Fruit fly (Drosophila melanogaster) whole organism, adult: Measurements from ENCODE around the gene tank.
A peak's percentile ranks its signal among the peaks of the same experiment; 100 is the strongest.

Experiments
- CG11617 ChIP-seq: fragments of 200-800 bp; sonication (Bioruptor generic); optimal IDR thresholded peaks from 2 replicates; lab custom pipeline; 2017; ENCODE audit warnings: mild to moderate bottlenecking, missing biosample characterization, missing genetic modification reagents, missing genetic modification characterization
- CG12768 ChIP-seq: fragments of 200-800 bp; sonication (Bioruptor generic); optimal IDR thresholded peaks from 2 replicates; lab custom pipeline; 2017; ENCODE audit warnings: missing biosample characterization, missing genetic modification characterization, mild to moderate bottlenecking, moderate library complexity, missing genetic modification reagents
- CG14711 ChIP-seq: fragments of 200-800 bp; sonication (Bioruptor generic); optimal IDR thresholded peaks from 2 replicates; lab custom pipeline; 2018; ENCODE audit warnings: missing biosample characterization, mild to moderate bottlenecking, missing genetic modification characterization, moderate library complexity
- CG1620 ChIP-seq: fragments of 200-800 bp; sonication (Bioruptor generic); optimal IDR thresholded peaks from 2 replicates; lab custom pipeline; 2016; ENCODE audit warnings: missing biosample characterization, missing genetic modification characterization
- CG33017 ChIP-seq: fragments of 200-800 bp; sonication (Bioruptor generic); optimal IDR thresholded peaks from 2 replicates; lab custom pipeline; 2018; ENCODE audit warnings: missing biosample characterization, mild to moderate bottlenecking, missing genetic modification characterization, moderate library complexity
- CG5204 ChIP-seq: fragments of 200-800 bp; sonication (Bioruptor generic); optimal IDR thresholded peaks from 2 replicates; lab custom pipeline; 2016; ENCODE audit warnings: missing biosample characterization, missing genetic modification characterization
- CG7045 ChIP-seq: fragments of 200-800 bp; sonication (Bioruptor generic); optimal IDR thresholded peaks from 2 replicates; lab custom pipeline; 2017; ENCODE audit warnings: missing biosample characterization, mild to moderate bottlenecking, missing genetic modification characterization
- CG7101 ChIP-seq: fragments of 200-800 bp; sonication (Bioruptor generic); optimal IDR thresholded peaks from 2 replicates; lab custom pipeline; 2018; ENCODE audit warnings: missing biosample characterization, mild to moderate bottlenecking, missing genetic modification characterization, moderate library complexity
- Clk ChIP-seq: fragments of 200-800 bp; sonication (Bioruptor generic); optimal IDR thresholded peaks from 2 replicates; lab custom pipeline; 2017; ENCODE audit warnings: missing biosample characterization, missing genetic modification characterization
- Crg-1 ChIP-seq: fragments of 200-800 bp; sonication (Bioruptor generic); optimal IDR thresholded peaks from 2 replicates; lab custom pipeline; 2016; ENCODE audit warnings: missing biosample characterization, missing genetic modification characterization
- Hr96 ChIP-seq: fragments of 200-800 bp; sonication (Bioruptor generic); optimal IDR thresholded peaks from 2 replicates; lab custom pipeline; 2016; ENCODE audit warnings: missing biosample characterization, missing genetic modification characterization
- Mnt ChIP-seq: fragments of 200-800 bp; sonication (Bioruptor generic); optimal IDR thresholded peaks from 2 replicates; lab custom pipeline; 2016; ENCODE audit warnings: missing biosample characterization, mild to moderate bottlenecking, missing genetic modification characterization
- bab1 ChIP-seq: fragments of 200-800 bp; sonication (Bioruptor generic); optimal IDR thresholded peaks from 3 replicates; lab custom pipeline; 2019; ENCODE audit warnings: missing biosample characterization, mild to moderate bottlenecking, missing genetic modification characterization, moderate library complexity
- cic ChIP-seq: fragments of 200-800 bp; sonication (Bioruptor generic); optimal IDR thresholded peaks from 2 replicates; lab custom pipeline; 2017; ENCODE audit warnings: missing biosample characterization, mild to moderate bottlenecking, missing genetic modification characterization, moderate library complexity
- cnc ChIP-seq, 2 experiments: fragments of >200 bp; optimal IDR thresholded peaks; 2 replicates each; lab custom pipeline; 2017
- kay ChIP-seq: fragments of 200-800 bp; sonication (Bioruptor generic); peaks from one replicate; lab custom pipeline; 2016; ENCODE audit warnings: missing biosample characterization, missing genetic modification characterization, borderline replicate concordance
- ovo ChIP-seq: fragments of 200-800 bp; sonication (Bioruptor generic); optimal IDR thresholded peaks from 2 replicates; lab custom pipeline; 2016; ENCODE audit warnings: missing biosample characterization, missing genetic modification characterization
- pad ChIP-seq: fragments of 200-800 bp; sonication (Bioruptor generic); optimal IDR thresholded peaks from 3 replicates; lab custom pipeline; 2017; ENCODE audit warnings: missing biosample characterization, missing genetic modification characterization, mild to moderate bottlenecking, moderate library complexity, missing genetic modification reagents
- tj ChIP-seq: fragments of 200-800 bp; sonication (Bioruptor generic); optimal IDR thresholded peaks from 3 replicates; lab custom pipeline; 2017; ENCODE audit warnings: missing biosample characterization, mild to moderate bottlenecking, missing genetic modification characterization, moderate library complexity
- toe ChIP-seq: fragments of 200-800 bp; sonication (Bioruptor generic); optimal IDR thresholded peaks from 2 replicates; lab custom pipeline; 2016; ENCODE audit warnings: missing biosample characterization, missing genetic modification characterization

The tank gene

DNA sequence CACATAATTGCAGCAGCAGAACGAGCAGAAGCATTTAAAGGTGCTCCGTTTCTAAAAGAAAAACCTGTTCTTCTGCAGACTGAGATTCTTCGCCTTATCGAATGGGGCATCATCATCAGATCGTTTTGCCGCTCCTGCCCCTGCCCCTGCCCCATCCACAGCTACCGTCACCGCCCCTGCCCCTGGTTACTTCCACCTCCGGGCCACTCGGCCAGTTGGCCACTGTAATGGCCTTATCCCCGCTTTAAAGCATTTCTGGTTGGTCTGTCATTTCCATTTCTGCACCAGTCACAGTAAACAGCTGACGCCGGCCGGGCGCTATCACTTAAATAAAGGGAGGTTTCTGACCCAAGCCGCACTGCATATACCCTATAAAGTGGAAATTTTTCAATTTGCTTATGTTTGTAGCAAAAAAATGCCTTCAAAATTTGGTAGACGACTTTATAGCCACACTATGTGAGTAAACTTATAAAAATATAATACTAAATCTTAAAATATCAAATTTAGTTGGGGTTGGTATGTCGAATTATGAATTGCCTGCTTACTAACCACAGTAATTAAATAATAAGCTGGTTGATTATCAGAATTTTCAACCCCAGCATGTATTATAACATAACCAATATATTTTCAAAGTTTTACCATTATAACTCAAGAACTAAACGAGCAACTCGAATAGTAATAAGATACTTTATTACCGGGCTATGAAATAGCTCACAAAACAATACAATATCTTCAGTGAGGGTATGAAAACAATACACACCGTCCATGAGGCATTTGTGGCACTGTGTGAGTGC, 26.9 kb downstream of the tank start:
- TF ChIP-seq Crg-1 (GFP tag; lab: Kevin White, UChicago): peak; percentile 5
- peak; percentile 68 for TF ChIP-seq kay (GFP tag; lab: Kevin White, UChicago)
- TF ChIP-seq CG1620 (GFP tag; lab: Kevin White, UChicago): peak; percentile 11
- TF ChIP-seq CG14711: peak; percentile 18
- TF ChIP-seq bab1 (GFP tag; lab: Kevin White, UChicago): no peak
- TF ChIP-seq toe (GFP tag; lab: Kevin White, UChicago): peak; percentile 37
- peak; percentile 77 for TF ChIP-seq CG11617 (GFP tag; lab: Kevin White, UChicago)
- peak; percentile 27 for TF ChIP-seq pad
- TF ChIP-seq Clk (GFP tag; lab: Kevin White, UChicago): no peak
- TF ChIP-seq cic: no peak
- no peak for TF ChIP-seq ovo
- TF ChIP-seq Mnt (GFP tag; lab: Kevin White, UChicago): no peak
- peak; percentile 26 for TF ChIP-seq Hr96 (GFP tag; lab: Kevin White, UChicago)
- peak; percentile 11 for TF ChIP-seq CG33017 (tag; lab: Kevin White, UChicago)
- TF ChIP-seq CG7045 (GFP tag; lab: Kevin White, UChicago): peak; percentile 63
- peak; percentile 70 for TF ChIP-seq CG5204
- no peak for TF ChIP-seq CG12768 (GFP tag; lab: Kevin White, UChicago)
- peak; percentile 11 for TF ChIP-seq CG7101
- no peak for TF ChIP-seq cnc (optimal IDR thresholded peaks at IDR 0.05; lab: Kevin White, UChicago)
- peak; percentile 39 for TF ChIP-seq tj

DNA sequence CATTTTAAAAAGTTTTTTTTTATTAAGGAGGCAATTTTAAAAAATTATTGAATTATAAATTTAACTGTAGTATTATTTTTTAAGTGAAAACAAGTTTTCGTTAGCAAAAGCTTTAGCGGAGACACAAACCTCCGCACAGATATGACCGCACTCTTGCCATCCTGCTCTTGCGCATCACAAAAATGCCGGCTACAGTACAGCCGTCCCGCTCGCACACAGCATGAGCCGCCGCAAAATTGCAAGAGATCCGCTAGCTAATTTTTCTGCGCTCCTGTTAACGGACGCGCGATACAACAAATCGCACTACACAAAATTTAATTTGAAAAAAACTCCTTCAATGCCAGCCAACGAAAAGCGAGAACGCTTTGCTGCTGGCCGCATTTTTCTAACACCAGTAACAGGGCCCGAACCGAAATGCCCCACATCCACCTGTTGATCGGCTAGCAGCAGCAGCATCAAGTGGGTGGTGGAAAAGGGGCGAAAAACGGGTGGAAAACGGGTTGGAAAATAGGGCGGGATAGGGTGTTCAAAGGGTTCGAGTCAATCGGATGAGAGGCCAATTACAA, 27.7 kb downstream of the tank start:
- peak; percentile 47 for TF ChIP-seq CG12768 (GFP tag; lab: Kevin White, UChicago)
- TF ChIP-seq cic: peak; percentile 80
- TF ChIP-seq CG14711: no peak
- TF ChIP-seq Mnt (GFP tag; lab: Kevin White, UChicago): peak; percentile 94
- peak; percentile 76 for TF ChIP-seq kay (GFP tag; lab: Kevin White, UChicago)
- TF ChIP-seq ovo: peak; percentile 26
- TF ChIP-seq toe (GFP tag; lab: Kevin White, UChicago): no peak
- TF ChIP-seq CG1620 (GFP tag; lab: Kevin White, UChicago): peak; percentile 1
- no peak for TF ChIP-seq cnc (optimal IDR thresholded peaks at IDR 0.05; lab: Kevin White, UChicago)
- peak; percentile 54 for TF ChIP-seq CG7101
- TF ChIP-seq CG5204: peak; percentile 11
- peak; percentile 33 for TF ChIP-seq pad
- peak; percentile 45 for TF ChIP-seq CG33017 (tag; lab: Kevin White, UChicago)
- peak; percentile 81 for TF ChIP-seq bab1 (GFP tag; lab: Kevin White, UChicago)
- no peak for TF ChIP-seq tj
- peak; percentile 42 for TF ChIP-seq Crg-1 (GFP tag; lab: Kevin White, UChicago)

DNA sequence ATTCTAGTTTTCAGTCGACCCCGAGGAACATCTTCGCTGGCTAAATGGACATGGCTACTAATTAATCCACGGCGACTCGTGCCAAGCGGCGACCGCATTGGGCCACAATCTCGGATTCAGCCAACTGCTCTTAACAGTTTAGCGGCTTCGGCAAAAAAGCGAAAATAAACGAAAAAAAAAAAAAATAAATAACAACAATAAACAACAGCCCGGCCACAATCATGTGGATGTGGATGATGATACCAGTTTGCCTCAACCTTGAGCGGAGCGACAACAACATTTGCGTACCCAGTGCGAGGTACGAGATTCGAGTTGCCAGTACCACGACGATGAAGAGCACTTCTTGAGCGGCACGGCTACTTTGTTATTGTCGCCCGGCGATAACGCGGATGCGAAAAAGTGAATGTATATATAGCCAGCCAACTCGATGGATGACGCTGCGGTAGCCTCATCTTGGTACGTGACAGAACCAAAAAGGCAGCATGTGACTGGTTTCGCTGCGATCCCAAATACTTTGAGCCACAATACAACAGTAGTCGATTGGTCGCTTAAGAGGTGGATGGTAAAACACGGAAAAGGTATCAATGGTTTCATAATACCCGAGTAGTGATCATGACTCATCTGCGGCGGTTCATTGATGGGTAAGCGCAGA, 29.7 kb downstream of the tank start:
- TF ChIP-seq CG5204: no peak
- peak; percentile 58 for TF ChIP-seq kay (GFP tag; lab: Kevin White, UChicago)

DNA sequence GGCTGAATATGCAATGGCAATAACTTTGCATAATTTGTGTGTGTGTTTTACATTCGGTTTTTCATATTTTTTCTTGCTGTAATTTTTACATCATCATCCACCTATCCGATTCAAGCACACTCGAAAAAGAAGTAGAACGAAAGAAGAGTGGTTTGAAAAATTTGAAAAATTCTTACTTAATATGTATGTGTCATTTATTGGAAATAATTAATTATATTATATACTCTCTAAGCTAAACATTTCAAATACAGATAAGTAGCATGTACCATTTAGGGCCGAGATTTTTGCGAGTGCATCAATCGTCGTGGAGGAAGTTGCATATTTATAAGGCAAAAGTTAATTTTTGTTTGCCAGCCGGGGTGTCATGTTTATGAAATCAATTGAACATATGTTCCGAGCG, 31.7 kb downstream of the tank start:
- TF ChIP-seq CG14711: no peak
- no peak for TF ChIP-seq CG11617 (GFP tag; lab: Kevin White, UChicago)
- no peak for TF ChIP-seq bab1 (GFP tag; lab: Kevin White, UChicago)
- no peak for TF ChIP-seq cic
- TF ChIP-seq kay (GFP tag; lab: Kevin White, UChicago): no peak
- no peak for TF ChIP-seq pad
- no peak for TF ChIP-seq Clk (GFP tag; lab: Kevin White, UChicago)
- no peak for TF ChIP-seq CG7101
- no peak for TF ChIP-seq CG5204
- no peak for TF ChIP-seq Hr96 (GFP tag; lab: Kevin White, UChicago)
- TF ChIP-seq Mnt (GFP tag; lab: Kevin White, UChicago): no peak

DNA sequence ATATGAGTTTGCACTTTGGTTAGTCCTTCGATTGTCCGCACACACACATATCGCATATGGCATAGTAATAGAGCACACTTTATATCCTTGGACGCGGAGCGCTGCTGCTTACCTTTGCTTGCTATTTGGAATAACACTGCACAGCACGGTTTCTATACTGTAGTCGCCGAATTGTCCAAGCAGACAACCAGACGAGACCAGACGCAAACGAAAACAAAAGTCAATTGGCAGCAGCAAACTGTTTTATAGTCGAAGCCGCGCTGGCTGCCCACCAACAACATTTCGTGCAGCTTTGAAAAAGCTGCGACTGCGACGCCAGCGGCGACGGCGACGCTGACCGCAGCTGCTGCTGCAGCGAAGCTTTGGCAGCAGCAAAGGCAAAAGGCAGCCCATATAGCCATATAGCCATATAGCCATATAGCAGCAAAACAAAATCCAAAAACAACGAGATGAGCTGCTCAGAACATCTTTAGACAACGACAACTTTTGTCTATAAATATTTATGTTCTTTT, 36.0 kb downstream of the tank start, which contains the start of gene slf:
Gene slf (minus strand): TSS at position 219 of the 512 bp plus-strand sequence.
- TF ChIP-seq CG7045 (GFP tag; lab: Kevin White, UChicago) (no peak), CG1620 (GFP tag; lab: Kevin White, UChicago) (no peak), kay (GFP tag; lab: Kevin White, UChicago) (no peak)

DNA sequence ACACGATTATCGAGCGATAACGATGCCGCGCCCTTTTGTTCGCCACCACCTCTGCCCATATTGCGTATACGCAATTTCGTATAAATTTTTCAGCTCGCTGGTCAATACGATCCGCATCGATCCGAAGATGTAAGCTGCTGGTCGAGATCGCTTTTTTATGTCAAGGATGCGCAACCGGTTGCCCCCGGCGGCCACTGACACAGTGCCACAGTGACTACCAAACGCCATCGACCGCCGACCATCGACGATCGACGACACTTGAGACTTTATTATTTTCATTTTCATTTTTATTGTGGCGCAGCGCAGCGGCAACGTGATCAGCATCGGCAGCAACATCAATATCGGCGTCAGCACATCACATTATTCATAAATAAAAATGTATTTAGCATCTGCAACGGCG, 37.8 kb downstream of the tank start:
- TF ChIP-seq Crg-1 (GFP tag; lab: Kevin White, UChicago): no peak
- TF ChIP-seq CG11617 (GFP tag; lab: Kevin White, UChicago): no peak
- no peak for TF ChIP-seq Mnt (GFP tag; lab: Kevin White, UChicago)
- no peak for TF ChIP-seq toe (GFP tag; lab: Kevin White, UChicago)
- no peak for TF ChIP-seq bab1 (GFP tag; lab: Kevin White, UChicago)
- no peak for TF ChIP-seq CG12768 (GFP tag; lab: Kevin White, UChicago)
